Fruit fly (Drosophila melanogaster) S2 (cell line): ENCODE results near the gene ect.

Experiments used
- CG8478 ChIP-seq: fragments of >200 bp; optimal IDR thresholded peaks from 2 replicates; lab custom pipeline; 2018
- CTCF ChIP-seq, 2 experiments: fragments of >200 bp; optimal IDR thresholded peaks; 2 replicates each; lab custom pipeline; 2018

- TF ChIP-seq CTCF (optimal IDR thresholded peaks at IDR 0.05; lab: Kevin White, UChicago) (no peak), CG8478 (lab: Kevin White, UChicago) (no peak)
Observed at dm6 chr3L:10198571-10198970, 3.1 kb downstream of the ect start.
